Worm (Caenorhabditis elegans): ENCODE results near the gene best-16.

DNA sequence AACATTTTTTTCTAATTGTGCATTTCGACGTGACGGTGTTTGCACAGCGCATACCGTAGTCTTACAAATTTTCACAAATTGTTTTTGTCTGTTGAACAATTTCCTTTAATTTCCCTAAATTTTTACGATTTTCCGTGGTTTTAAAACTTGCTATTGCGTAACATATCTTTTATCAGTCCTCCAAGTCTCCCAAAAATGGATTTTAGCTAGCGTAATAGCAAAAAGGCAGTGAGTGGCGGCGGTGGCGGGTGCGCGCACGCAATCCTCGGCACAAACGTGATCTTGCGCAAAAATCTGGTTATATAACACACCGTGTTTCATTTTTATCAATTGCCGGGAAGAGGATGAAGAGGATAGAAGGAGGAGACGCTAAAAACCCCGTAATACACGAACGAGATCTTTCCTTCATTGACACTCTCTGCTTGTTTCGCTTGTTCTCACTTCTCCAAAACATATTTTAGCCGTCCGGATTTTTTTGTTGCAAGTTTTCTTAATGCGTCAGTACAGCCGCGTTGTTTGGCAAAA, 40.7 kb upstream of the best-16 start:
- no peak for TF ChIP-seq aha-1 (tag)
- no peak for TF ChIP-seq nhr-42 (GFP tag; IDR thresholded peaks at IDR 0.05)
- TF ChIP-seq aly-2 (tag; optimal IDR thresholded peaks at IDR 0.05) = no peak
- no peak for TF ChIP-seq ama-1 (optimal IDR thresholded peaks at IDR 0.05)
- TF ChIP-seq lin-13 (GFP tag; optimal IDR thresholded peaks at IDR 0.05) = no peak

Data from whole organism, L4 larva.